Worm (Caenorhabditis elegans) whole organism, L3 larva: ENCODE measurements around the gene ubh-2.

Experiments used
- ama-1 ChIP-seq: fragments of 150-350 bp; optimal IDR thresholded peaks from 2 replicates; lab custom pipeline; 2018
- daf-12 ChIP-seq: fragments of 150-350 bp; optimal IDR thresholded peaks from 2 replicates; lab custom pipeline; 2014; ENCODE audit warnings: missing biosample characterization, missing genetic modification reagents, missing genetic modification characterization
- egl-27 ChIP-seq: sonication (generic microtip); optimal IDR thresholded peaks from 4 replicates; lab custom pipeline; 2017; ENCODE audit warnings: missing biosample characterization, missing genetic modification reagents, missing genetic modification characterization
- fkh-10 ChIP-seq: sonication (generic microtip); optimal IDR thresholded peaks from 2 replicates; lab custom pipeline; 2017; ENCODE audit warnings: missing biosample characterization, missing genetic modification reagents, missing genetic modification characterization
- jun-1 ChIP-seq: fragments of 150-350 bp; optimal IDR thresholded peaks from 2 replicates; lab custom pipeline; 2014; ENCODE audit warnings: missing biosample characterization, missing genetic modification reagents, missing genetic modification characterization
- lin-15B ChIP-seq: fragments of 150-350 bp; optimal IDR thresholded peaks from 2 replicates; lab custom pipeline; 2014; ENCODE audit warnings: missing biosample characterization, missing genetic modification characterization
- mdl-1 ChIP-seq: fragments of 150-350 bp; optimal IDR thresholded peaks from 2 replicates; lab custom pipeline; 2014; ENCODE audit warnings: missing biosample characterization, missing genetic modification characterization
- nhr-23 ChIP-seq: fragments of 150-350 bp; optimal IDR thresholded peaks from 2 replicates; lab custom pipeline; 2014; ENCODE audit warnings: missing biosample characterization, missing genetic modification reagents, missing genetic modification characterization
- nhr-237 ChIP-seq: fragments of 150-350 bp; optimal IDR thresholded peaks from 2 replicates; lab custom pipeline; 2014; ENCODE audit warnings: missing biosample characterization, missing genetic modification characterization
- nhr-43 ChIP-seq: sonication (generic microtip); optimal IDR thresholded peaks from 2 replicates; lab custom pipeline; 2016; ENCODE audit warnings: mild to moderate bottlenecking, missing genetic modification characterization, missing compliant biosample characterization; ENCODE audit not compliant: poor library complexity, severe bottlenecking
- snpc-4 ChIP-seq: fragments of 150-350 bp; optimal IDR thresholded peaks from 2 replicates; lab custom pipeline; 2014; ENCODE audit warnings: missing biosample characterization, missing genetic modification characterization

- no peak for TF ChIP-seq ama-1 (lab: Kevin White, UChicago)
- no peak for TF ChIP-seq egl-27 (tag; lab: Kevin White, UChicago)
- TF ChIP-seq nhr-43 (tag; lab: Kevin White, UChicago): no peak
- no peak for TF ChIP-seq jun-1 (tag; lab: Kevin White, UChicago)
- no peak for TF ChIP-seq nhr-237
- TF ChIP-seq nhr-23 (tag; lab: Kevin White, UChicago): no peak
- no peak for TF ChIP-seq fkh-10
- TF ChIP-seq mdl-1: no peak
- no peak for TF ChIP-seq lin-15B (tag; lab: Kevin White, UChicago)
- TF ChIP-seq daf-12 (tag; lab: Kevin White, UChicago): no peak
- TF ChIP-seq snpc-4 (tag; lab: Kevin White, UChicago): no peak
These were observed 47.4 kb upstream of the ubh-2 start, which contains the start of gene spp-27 for ce11 chrV:6557035-6557434.
